Worm (Caenorhabditis elegans) whole organism, young adult: ENCODE measurements around the gene eef-1A.2.
A peak's percentile ranks its signal among the peaks of the same experiment; 100 is the strongest.

Source experiments
- B0035.1 ChIP-seq: sonication (generic microtip); optimal IDR thresholded peaks from 2 replicates; lab custom pipeline; 2016; ENCODE audit warnings: missing genetic modification characterization, mild to moderate bottlenecking, missing compliant biosample characterization, missing genotype, missing genetic modification reagents
- D2030.7 ChIP-seq: fragments of 200-800 bp; sonication (Bioruptor generic); IDR thresholded peaks from 2 replicates; pipeline ENCODE4 v1.3.6; 2022; ENCODE audit warnings: missing genetic modification reagents, missing genetic modification characterization, missing compliant biosample characterization
- F10E7.11 ChIP-seq: sonication (generic microtip); optimal IDR thresholded peaks from 2 replicates; lab custom pipeline; 2017; ENCODE audit warnings: mild to moderate bottlenecking, missing genetic modification characterization, moderate library complexity, missing compliant biosample characterization
- F22D6.2 ChIP-seq: sonication (generic microtip); optimal IDR thresholded peaks from 2 replicates; lab custom pipeline; 2016; ENCODE audit warnings: mild to moderate bottlenecking, missing genetic modification characterization, missing compliant biosample characterization
- F37B4.10 ChIP-seq: fragments of 200-800 bp; sonication (Bioruptor generic); IDR thresholded peaks from 2 replicates; pipeline ENCODE4 v1.3.6; 2022; ENCODE audit warnings: missing genetic modification characterization, missing compliant biosample characterization
- F57A8.1 ChIP-seq: fragments of 200-800 bp; sonication (Bioruptor generic); optimal IDR thresholded peaks from 2 replicates; lab custom pipeline; 2018; ENCODE audit warnings: mild to moderate bottlenecking, missing genetic modification characterization, moderate library complexity, missing compliant biosample characterization
- F57C9.4 ChIP-seq: sonication (generic microtip); optimal IDR thresholded peaks from 2 replicates; lab custom pipeline; 2017; ENCODE audit warnings: mild to moderate bottlenecking, missing genetic modification characterization, missing compliant biosample characterization
- K12H6.12 ChIP-seq: fragments of 200-800 bp; sonication (Bioruptor generic); optimal IDR thresholded peaks from 2 replicates; lab custom pipeline; 2018; ENCODE audit warnings: mild to moderate bottlenecking, missing genetic modification characterization, missing compliant biosample characterization
- Y79H2A.3 ChIP-seq: fragments of 200-800 bp; sonication (Bioruptor generic); conservative IDR thresholded peaks from 2 replicates; pipeline ENCODE4 v1.3.6; 2022; ENCODE audit warnings: missing genetic modification reagents, missing genetic modification characterization, missing compliant biosample characterization
- ZK185.1 ChIP-seq: sonication (generic microtip); optimal IDR thresholded peaks from 2 replicates; lab custom pipeline; 2016; ENCODE audit warnings: mild to moderate bottlenecking, missing genetic modification characterization, missing compliant biosample characterization; ENCODE audit not compliant: poor library complexity, severe bottlenecking
- ama-1 ChIP-seq, 3 experiments: fragments of 150-350 bp in 1 of 3; sonication (generic microtip) in 2 of 3; optimal IDR thresholded peaks; 2 replicates each; lab custom pipeline; 2014 to 2018; ENCODE audit warnings: missing biosample characterization in 2 of 3, missing genetic modification characterization in 2 of 3, missing genetic modification reagents in 2 of 3
- athp-1 ChIP-seq: sonication (generic microtip); optimal IDR thresholded peaks from 2 replicates; lab custom pipeline; 2017; ENCODE audit warnings: mild to moderate bottlenecking, missing genetic modification characterization, missing compliant biosample characterization
- bed-1 ChIP-seq: fragments of 200-800 bp; sonication (Bioruptor generic); IDR thresholded peaks from 2 replicates; pipeline ENCODE4 v1.3.6; 2022; ENCODE audit warnings: missing genetic modification reagents, missing genetic modification characterization, missing compliant biosample characterization
- bed-2 ChIP-seq: fragments of 200-800 bp; sonication (Bioruptor generic); IDR thresholded peaks from 2 replicates; pipeline ENCODE4 v1.3.6; 2022; ENCODE audit warnings: missing genetic modification reagents, missing genetic modification characterization, missing compliant biosample characterization
- cebp-1 ChIP-seq, 2 experiments: fragments of 200-800 bp in 1 of 2; sonication (Bioruptor generic) in 1 of 2; sonication (generic microtip) in 1 of 2; IDR thresholded peaks in 1 of 2; optimal IDR thresholded peaks in 1 of 2; 2 replicates each; pipeline versions ENCODE4 v1.3.6 to Lab custom; 2017 to 2022; ENCODE audit warnings: missing compliant biosample characterization in 2 of 2, missing genetic modification characterization in 2 of 2, mild to moderate bottlenecking in 1 of 2, missing genetic modification reagents in 1 of 2, moderate library complexity in 1 of 2
- chd-7 ChIP-seq: sonication (generic microtip); optimal IDR thresholded peaks from 2 replicates; lab custom pipeline; 2016; ENCODE audit warnings: mild to moderate bottlenecking, missing genetic modification characterization, moderate library complexity, missing compliant biosample characterization
- dox-1 ChIP-seq: fragments of 200-800 bp; sonication (Bioruptor generic); IDR thresholded peaks from 2 replicates; pipeline ENCODE4 v1.3.6; 2022; ENCODE audit warnings: missing genetic modification reagents, missing genetic modification characterization, missing compliant biosample characterization
- dpl-1 ChIP-seq: fragments of 150-350 bp; optimal IDR thresholded peaks from 2 replicates; lab custom pipeline; 2014; ENCODE audit warnings: missing biosample characterization, missing genetic modification reagents, missing genetic modification characterization
- egl-44 ChIP-seq: fragments of 200-800 bp; sonication (Bioruptor generic); IDR thresholded peaks from 2 replicates; pipeline ENCODE4 v1.3.6; 2022; ENCODE audit warnings: missing genetic modification reagents, missing genetic modification characterization, missing compliant biosample characterization
- hrde-1 ChIP-seq: sonication (generic microtip); optimal IDR thresholded peaks from 2 replicates; lab custom pipeline; 2016; ENCODE audit warnings: missing genetic modification characterization, mild to moderate bottlenecking, missing compliant biosample characterization, moderate library complexity, missing genotype, missing genetic modification reagents, borderline replicate concordance
- hsf-1 ChIP-seq: fragments of 200-800 bp; sonication (Bioruptor generic); IDR thresholded peaks from 2 replicates; pipeline ENCODE4 v1.3.6; 2022; ENCODE audit warnings: missing genetic modification reagents, missing genetic modification characterization, missing compliant biosample characterization
- lin-35 ChIP-seq, 3 experiments: fragments of 150-350 bp in 2 of 3; sonication (generic microtip) in 1 of 3; optimal IDR thresholded peaks; 2 replicates each; lab custom pipeline; 2014 to 2018; ENCODE audit warnings: missing biosample characterization in 3 of 3, missing genetic modification characterization in 3 of 3, missing genetic modification reagents in 3 of 3
- lin-40 ChIP-seq: sonication (generic microtip); optimal IDR thresholded peaks from 2 replicates; lab custom pipeline; 2016; ENCODE audit warnings: missing genetic modification characterization, mild to moderate bottlenecking, missing compliant biosample characterization, missing genotype, missing genetic modification reagents
- lsl-1 ChIP-seq: fragments of 200-800 bp; sonication (Bioruptor generic); optimal IDR thresholded peaks from 2 replicates; lab custom pipeline; 2018; ENCODE audit warnings: mild to moderate bottlenecking, missing genetic modification characterization, moderate library complexity, missing compliant biosample characterization
- lsy-27 ChIP-seq: sonication (generic microtip); optimal IDR thresholded peaks from 2 replicates; lab custom pipeline; 2017; ENCODE audit warnings: missing genetic modification characterization, mild to moderate bottlenecking, missing compliant biosample characterization, antibody characterized with exemption, missing genotype, borderline replicate concordance; ENCODE audit not compliant: insufficient read depth
- madf-10 ChIP-seq: sonication (generic microtip); optimal IDR thresholded peaks from 2 replicates; lab custom pipeline; 2016; ENCODE audit warnings: mild to moderate bottlenecking, missing genetic modification characterization, missing compliant biosample characterization
- madf-3 ChIP-seq: fragments of 200-800 bp; sonication (Bioruptor generic); IDR thresholded peaks from 2 replicates; pipeline ENCODE4 v1.3.6; 2022; ENCODE audit warnings: missing genetic modification reagents, missing genetic modification characterization, missing compliant biosample characterization
- nfya-2 ChIP-seq: fragments of 200-800 bp; sonication (Bioruptor generic); IDR thresholded peaks from 2 replicates; pipeline ENCODE4 v1.3.6; 2022; ENCODE audit warnings: missing genetic modification reagents, missing genetic modification characterization, missing compliant biosample characterization
- nfyb-1 ChIP-seq: fragments of 200-800 bp; sonication (Bioruptor generic); IDR thresholded peaks from 2 replicates; pipeline ENCODE4 v1.3.6; 2022; ENCODE audit warnings: missing genetic modification reagents, missing genetic modification characterization, missing compliant biosample characterization
- nhr-179 ChIP-seq: sonication (generic microtip); optimal IDR thresholded peaks from 2 replicates; lab custom pipeline; 2016; ENCODE audit warnings: mild to moderate bottlenecking, missing genetic modification characterization, missing compliant biosample characterization
- nhr-80 ChIP-seq: sonication (generic microtip); optimal IDR thresholded peaks from 2 replicates; lab custom pipeline; 2016; ENCODE audit warnings: missing genetic modification characterization, missing compliant biosample characterization
- rpc-1 ChIP-seq, 2 experiments: fragments of 150-350 bp in 1 of 2; sonication (generic microtip) in 1 of 2; optimal IDR thresholded peaks; 2 replicates each; lab custom pipeline; 2014 to 2018; ENCODE audit warnings: missing biosample characterization in 1 of 2, missing genetic modification characterization in 1 of 2, missing genetic modification reagents in 1 of 2, missing genotype in 1 of 2
- sdz-38 ChIP-seq: sonication (generic microtip); optimal IDR thresholded peaks from 2 replicates; lab custom pipeline; 2016; ENCODE audit warnings: missing genotype, missing genetic modification characterization, missing compliant biosample characterization
- snpc-1.3 ChIP-seq: sonication (generic microtip); optimal IDR thresholded peaks from 2 replicates; lab custom pipeline; 2017; ENCODE audit warnings: missing genetic modification characterization, mild to moderate bottlenecking, missing compliant biosample characterization, antibody characterized with exemption, moderate library complexity, missing genotype, missing genetic modification reagents; ENCODE audit not compliant: insufficient read depth
- unc-130 ChIP-seq: sonication (generic microtip); optimal IDR thresholded peaks from 2 replicates; lab custom pipeline; 2016; ENCODE audit warnings: missing genetic modification reagents, missing genetic modification characterization, missing compliant biosample characterization
- ztf-6 ChIP-seq: fragments of 200-800 bp; sonication (Bioruptor generic); IDR thresholded peaks from 2 replicates; pipeline ENCODE4 v1.3.6; 2022; ENCODE audit warnings: missing genetic modification reagents, missing genetic modification characterization, missing compliant biosample characterization

eef-1A.2 gene

ce11 chrX:7798248-7799020 is 25.0 kb upstream of the eef-1A.2 start, which contains the start of gene adm-4:
Gene adm-4, minus strand, starts transcription at chrX:7798298.
- TF ChIP-seq bed-1 (GFP tag; lab: Robert Waterston, UW) (no peak), F57C9.4 (tag; lab: Kevin White, UChicago) (no peak), snpc-1.3 (tag; lab: Kevin White, UChicago) (no peak), rpc-1 (optimal IDR thresholded peaks at IDR 0.05; lab: Kevin White, UChicago) (no peak), rpc-1 (tag; optimal IDR thresholded peaks at IDR 0.05; lab: Kevin White, UChicago) (no peak), chd-7 (tag; lab: Kevin White, UChicago) (no peak), F10E7.11 (tag; lab: Kevin White, UChicago) (no peak), lsy-27 (tag; lab: Kevin White, UChicago) (no peak), madf-10 (tag; lab: Kevin White, UChicago) (no peak), sdz-38 (tag; lab: Kevin White, UChicago) (no peak), hrde-1 (tag; lab: Kevin White, UChicago) (no peak), lin-35 (GFP tag; optimal IDR thresholded peaks at IDR 0.05; lab: Kevin White, UChicago) (no peak), madf-3 (GFP tag; lab: Robert Waterston, UW) (no peak), hsf-1 (GFP tag; lab: Robert Waterston, UW) (no peak), bed-2 (GFP tag; lab: Robert Waterston, UW) (no peak), nfyb-1 (no peak), unc-130 (GFP tag; lab: Kevin White, UChicago) (peak; percentile 27), dpl-1 (GFP tag; lab: Kevin White, UChicago) (no peak), ama-1 (optimal IDR thresholded peaks at IDR 0.05; lab: Kevin White, UChicago) (no peak), ama-1 (GFP tag; optimal IDR thresholded peaks at IDR 0.05; lab: Kevin White, UChicago) (no peak), egl-44 (no peak), nhr-179 (tag; lab: Kevin White, UChicago) (no peak), nhr-80 (tag; lab: Kevin White, UChicago) (no peak), F37B4.10 (GFP tag; lab: Robert Waterston, UW) (no peak), K12H6.12 (tag; lab: Kevin White, UChicago) (peak; percentile 37), athp-1 (tag; lab: Kevin White, UChicago) (no peak), ZK185.1 (tag; lab: Kevin White, UChicago) (peak; percentile 71), F57A8.1 (GFP tag; lab: Kevin White, UChicago) (no peak), ztf-6 (GFP tag; lab: Robert Waterston, UW) (no peak), F22D6.2 (tag; lab: Kevin White, UChicago) (no peak), nfya-2 (GFP tag; lab: Robert Waterston, UW) (no peak), dox-1 (no peak), Y79H2A.3 (GFP tag; lab: Robert Waterston, UW) (no peak), cebp-1 (GFP tag; IDR thresholded peaks at IDR 0.05; lab: Robert Waterston, UW) (no peak), cebp-1 (tag; optimal IDR thresholded peaks at IDR 0.05; lab: Kevin White, UChicago) (no peak), lsl-1 (GFP tag; lab: Kevin White, UChicago) (no peak), B0035.1 (tag; lab: Kevin White, UChicago) (no peak), D2030.7 (GFP tag; lab: Robert Waterston, UW) (no peak), lin-40 (tag; lab: Kevin White, UChicago) (peak; percentile 15)
